Worm (Caenorhabditis elegans) whole organism, young adult: ENCODE results near the gene dagl-2.

Experiments used
- F22D6.2 ChIP-seq: sonication (generic microtip); optimal IDR thresholded peaks from 2 replicates; lab custom pipeline; 2016; ENCODE audit warnings: mild to moderate bottlenecking, missing genetic modification characterization, missing compliant biosample characterization
- F33H1.4 ChIP-seq: fragments of 200-800 bp; sonication (Bioruptor generic); IDR thresholded peaks from 2 replicates; pipeline ENCODE4 v1.3.6; 2022; ENCODE audit warnings: missing genetic modification reagents, missing genetic modification characterization, missing compliant biosample characterization
- K12H6.12 ChIP-seq: fragments of 200-800 bp; sonication (Bioruptor generic); optimal IDR thresholded peaks from 2 replicates; lab custom pipeline; 2018; ENCODE audit warnings: mild to moderate bottlenecking, missing genetic modification characterization, missing compliant biosample characterization
- T26A5.8 ChIP-seq: sonication (generic microtip); optimal IDR thresholded peaks from 2 replicates; lab custom pipeline; 2016; ENCODE audit warnings: missing genetic modification characterization, missing compliant biosample characterization
- Y79H2A.3 ChIP-seq: fragments of 200-800 bp; sonication (Bioruptor generic); conservative IDR thresholded peaks from 2 replicates; pipeline ENCODE4 v1.3.6; 2022; ENCODE audit warnings: missing genetic modification reagents, missing genetic modification characterization, missing compliant biosample characterization
- akir-1 ChIP-seq: fragments of 200-800 bp; sonication (Bioruptor generic); optimal IDR thresholded peaks from 2 replicates; lab custom pipeline; 2018; ENCODE audit warnings: mild to moderate bottlenecking, missing genetic modification characterization, moderate library complexity, missing compliant biosample characterization
- aptf-3 ChIP-seq: fragments of 200-800 bp; sonication (Bioruptor generic); IDR thresholded peaks from 2 replicates; pipeline ENCODE4 v1.3.6; 2022; ENCODE audit warnings: missing genetic modification characterization, missing compliant biosample characterization
- atf-7 ChIP-seq: sonication (generic microtip); optimal IDR thresholded peaks from 2 replicates; lab custom pipeline; 2017; ENCODE audit warnings: mild to moderate bottlenecking, missing genetic modification characterization, missing compliant biosample characterization
- attf-3 ChIP-seq: fragments of 200-800 bp; sonication (Bioruptor generic); conservative IDR thresholded peaks from 2 replicates; pipeline ENCODE4 v1.3.6; 2022; ENCODE audit warnings: missing genetic modification reagents, missing genetic modification characterization, missing compliant biosample characterization
- ceh-27 ChIP-seq: fragments of 200-800 bp; sonication (Bioruptor generic); optimal IDR thresholded peaks from 2 replicates; lab custom pipeline; 2018; ENCODE audit warnings: mild to moderate bottlenecking, missing genetic modification characterization, moderate library complexity, missing compliant biosample characterization
- dox-1 ChIP-seq: fragments of 200-800 bp; sonication (Bioruptor generic); IDR thresholded peaks from 2 replicates; pipeline ENCODE4 v1.3.6; 2022; ENCODE audit warnings: missing genetic modification reagents, missing genetic modification characterization, missing compliant biosample characterization
- dpff-1 ChIP-seq: sonication (generic microtip); optimal IDR thresholded peaks from 2 replicates; lab custom pipeline; 2017; ENCODE audit warnings: mild to moderate bottlenecking, missing genetic modification characterization, missing compliant biosample characterization
- dpl-1 ChIP-seq: fragments of 150-350 bp; optimal IDR thresholded peaks from 2 replicates; lab custom pipeline; 2014; ENCODE audit warnings: missing biosample characterization, missing genetic modification reagents, missing genetic modification characterization
- efl-1 ChIP-seq: fragments of 150-350 bp; optimal IDR thresholded peaks from 2 replicates; lab custom pipeline; 2014; ENCODE audit warnings: missing biosample characterization, missing genetic modification reagents, missing genetic modification characterization
- egl-18 ChIP-seq: fragments of 200-800 bp; sonication (Bioruptor generic); IDR thresholded peaks from 2 replicates; pipeline ENCODE4 v1.3.6; 2022; ENCODE audit warnings: missing genetic modification reagents, missing genetic modification characterization, missing compliant biosample characterization
- ekl-4 ChIP-seq: fragments of 200-800 bp; sonication (Bioruptor generic); IDR thresholded peaks from 2 replicates; pipeline ENCODE4 v1.3.6; 2022; ENCODE audit warnings: missing genetic modification reagents, missing genetic modification characterization, missing compliant biosample characterization
- hmg-1.2 ChIP-seq: fragments of 200-800 bp; sonication (Bioruptor generic); IDR thresholded peaks from 2 replicates; pipeline ENCODE4 v1.3.6; 2022; ENCODE audit warnings: missing genetic modification reagents, missing genetic modification characterization, missing compliant biosample characterization
- lir-1 ChIP-seq: fragments of 200-800 bp; sonication (Bioruptor generic); conservative IDR thresholded peaks from 2 replicates; pipeline ENCODE4 v1.3.6; 2022; ENCODE audit warnings: missing genetic modification reagents, missing genetic modification characterization, missing compliant biosample characterization
- lsl-1 ChIP-seq: fragments of 200-800 bp; sonication (Bioruptor generic); optimal IDR thresholded peaks from 2 replicates; lab custom pipeline; 2018; ENCODE audit warnings: mild to moderate bottlenecking, missing genetic modification characterization, moderate library complexity, missing compliant biosample characterization
- lsy-27 ChIP-seq: sonication (generic microtip); optimal IDR thresholded peaks from 2 replicates; lab custom pipeline; 2017; ENCODE audit warnings: missing genetic modification characterization, mild to moderate bottlenecking, missing compliant biosample characterization, antibody characterized with exemption, missing genotype, borderline replicate concordance; ENCODE audit not compliant: insufficient read depth
- madf-3 ChIP-seq: fragments of 200-800 bp; sonication (Bioruptor generic); IDR thresholded peaks from 2 replicates; pipeline ENCODE4 v1.3.6; 2022; ENCODE audit warnings: missing genetic modification reagents, missing genetic modification characterization, missing compliant biosample characterization
- madf-6 ChIP-seq: fragments of 200-800 bp; sonication (Bioruptor generic); IDR thresholded peaks from 2 replicates; pipeline ENCODE4 v1.3.6; 2022; ENCODE audit warnings: missing genetic modification reagents, missing genetic modification characterization, missing compliant biosample characterization
- mel-28 ChIP-seq: sonication (generic microtip); optimal IDR thresholded peaks from 2 replicates; lab custom pipeline; 2016; ENCODE audit warnings: borderline replicate concordance, mild to moderate bottlenecking, missing genetic modification characterization, missing compliant biosample characterization
- pbrm-1 ChIP-seq: fragments of 200-800 bp; sonication (Bioruptor generic); IDR thresholded peaks from 2 replicates; pipeline ENCODE4 v1.3.6; 2022; ENCODE audit warnings: missing genetic modification reagents, missing genetic modification characterization, missing compliant biosample characterization
- rcor-1 ChIP-seq: fragments of 200-800 bp; sonication (Bioruptor generic); IDR thresholded peaks from 2 replicates; pipeline ENCODE4 v1.3.6; 2022; ENCODE audit warnings: missing genetic modification reagents, missing genetic modification characterization, missing compliant biosample characterization
- sdz-38 ChIP-seq: sonication (generic microtip); optimal IDR thresholded peaks from 2 replicates; lab custom pipeline; 2016; ENCODE audit warnings: missing genotype, missing genetic modification characterization, missing compliant biosample characterization
- snpc-1.1 ChIP-seq: sonication (generic microtip); optimal IDR thresholded peaks from 2 replicates; lab custom pipeline; 2017; ENCODE audit warnings: missing genetic modification characterization, mild to moderate bottlenecking, missing compliant biosample characterization, antibody characterized with exemption, moderate library complexity, missing genotype, missing genetic modification reagents; ENCODE audit not compliant: insufficient read depth
- tbx-9 ChIP-seq: sonication (generic microtip); optimal IDR thresholded peaks from 2 replicates; lab custom pipeline; 2016; ENCODE audit warnings: borderline replicate concordance, missing genetic modification characterization, inconsistent platforms, missing compliant biosample characterization
- xnd-1 ChIP-seq: sonication (generic microtip); optimal IDR thresholded peaks from 2 replicates; lab custom pipeline; 2016; ENCODE audit warnings: missing genotype, missing genetic modification reagents, missing genetic modification characterization, missing compliant biosample characterization
- zfh-2 ChIP-seq: fragments of 200-800 bp; sonication (Bioruptor generic); conservative IDR thresholded peaks from 2 replicates; pipeline ENCODE4 v1.3.6; 2022; ENCODE audit warnings: missing genetic modification reagents, missing genetic modification characterization, missing compliant biosample characterization
- zim-3 ChIP-seq: sonication (generic microtip); optimal IDR thresholded peaks from 2 replicates; lab custom pipeline; 2017; ENCODE audit warnings: mild to moderate bottlenecking, missing genetic modification characterization, moderate library complexity, missing compliant biosample characterization
- ztf-25 ChIP-seq: fragments of 200-800 bp; sonication (Bioruptor generic); IDR thresholded peaks from 2 replicates; pipeline ENCODE4 v1.3.6; 2022; ENCODE audit warnings: missing genetic modification reagents, missing genetic modification characterization, missing compliant biosample characterization
- ztf-28 ChIP-seq: fragments of 200-800 bp; sonication (Bioruptor generic); IDR thresholded peaks from 2 replicates; pipeline ENCODE4 v1.3.6; 2022; ENCODE audit warnings: missing genetic modification reagents, missing genetic modification characterization, missing compliant biosample characterization
- ztf-3 ChIP-seq: fragments of 200-800 bp; sonication (Bioruptor generic); optimal IDR thresholded peaks from 2 replicates; lab custom pipeline; 2018; ENCODE audit warnings: mild to moderate bottlenecking, missing genetic modification characterization, missing compliant biosample characterization
- ztf-6 ChIP-seq: fragments of 200-800 bp; sonication (Bioruptor generic); IDR thresholded peaks from 2 replicates; pipeline ENCODE4 v1.3.6; 2022; ENCODE audit warnings: missing genetic modification reagents, missing genetic modification characterization, missing compliant biosample characterization

The dagl-2 gene

DNA sequence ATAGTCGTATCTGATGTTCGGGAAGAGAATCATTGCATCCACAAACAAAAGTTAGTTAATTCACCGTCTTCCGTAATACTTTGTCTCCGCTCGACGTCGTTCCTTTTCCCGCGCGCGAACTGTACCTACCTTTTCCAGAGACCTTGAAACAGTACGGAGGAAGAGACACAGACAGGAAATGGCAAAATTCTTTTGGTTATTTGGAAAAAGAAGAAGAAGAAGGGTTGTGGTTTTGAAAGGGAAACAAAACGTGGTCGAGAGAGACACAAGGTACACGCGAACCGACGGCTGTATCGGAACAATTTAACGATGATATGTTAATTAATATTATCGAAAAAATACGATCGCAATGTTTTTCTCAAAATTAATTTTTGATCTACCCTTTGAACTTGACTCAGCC lies 33.1 kb downstream of the dagl-2 start:
- no peak for TF ChIP-seq F33H1.4 (GFP tag; lab: Robert Waterston, UW)
- no peak for TF ChIP-seq ztf-25
- no peak for TF ChIP-seq akir-1 (GFP tag; lab: Kevin White, UChicago)
- TF ChIP-seq F22D6.2 (tag; lab: Kevin White, UChicago) = no peak
- no peak for TF ChIP-seq zfh-2 (GFP tag; lab: Robert Waterston, UW)
- TF ChIP-seq efl-1 = no peak
- TF ChIP-seq zim-3 (tag; lab: Kevin White, UChicago) = no peak
- TF ChIP-seq K12H6.12 (tag; lab: Kevin White, UChicago) = no peak
- TF ChIP-seq snpc-1.1 (tag; lab: Kevin White, UChicago) = no peak
- no peak for TF ChIP-seq pbrm-1 (GFP tag; lab: Robert Waterston, UW)
- no peak for TF ChIP-seq ztf-6 (GFP tag; lab: Robert Waterston, UW)
- no peak for TF ChIP-seq lsy-27 (tag; lab: Kevin White, UChicago)
- no peak for TF ChIP-seq madf-3 (GFP tag; lab: Robert Waterston, UW)
- TF ChIP-seq ekl-4 = no peak
- TF ChIP-seq ztf-3 (GFP tag; lab: Kevin White, UChicago) = no peak
- TF ChIP-seq egl-18 (GFP tag; lab: Robert Waterston, UW) = no peak
- TF ChIP-seq T26A5.8 (tag; lab: Kevin White, UChicago) = no peak
- TF ChIP-seq dpff-1 (tag; lab: Kevin White, UChicago) = no peak
- no peak for TF ChIP-seq dpl-1 (GFP tag; lab: Kevin White, UChicago)
- TF ChIP-seq tbx-9 (tag; lab: Kevin White, UChicago) = no peak

DNA sequence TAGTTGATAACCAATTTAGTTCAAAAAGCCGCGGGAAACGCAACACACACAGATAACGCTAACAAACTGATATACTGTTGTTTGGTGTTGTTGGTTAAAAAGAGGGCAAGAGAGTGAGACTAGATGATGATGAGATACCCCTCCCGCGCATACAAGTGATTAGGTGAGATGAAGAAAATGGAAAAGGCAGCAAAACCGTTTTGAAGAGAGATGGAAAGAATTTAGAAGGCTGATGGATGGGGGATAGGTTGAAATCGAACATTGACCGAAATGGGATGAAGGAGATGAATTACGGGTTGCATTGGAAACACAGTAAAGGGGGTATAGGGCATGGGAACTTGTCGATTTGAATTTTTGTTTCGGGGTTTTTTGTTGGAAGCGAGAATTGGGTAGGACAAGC lies 34.3 kb downstream of the dagl-2 start:
- no peak for TF ChIP-seq efl-1
- TF ChIP-seq sdz-38 = no peak
- no peak for TF ChIP-seq ekl-4
- TF ChIP-seq hmg-1.2 (GFP tag; lab: Robert Waterston, UW) = no peak
- no peak for TF ChIP-seq mel-28

DNA sequence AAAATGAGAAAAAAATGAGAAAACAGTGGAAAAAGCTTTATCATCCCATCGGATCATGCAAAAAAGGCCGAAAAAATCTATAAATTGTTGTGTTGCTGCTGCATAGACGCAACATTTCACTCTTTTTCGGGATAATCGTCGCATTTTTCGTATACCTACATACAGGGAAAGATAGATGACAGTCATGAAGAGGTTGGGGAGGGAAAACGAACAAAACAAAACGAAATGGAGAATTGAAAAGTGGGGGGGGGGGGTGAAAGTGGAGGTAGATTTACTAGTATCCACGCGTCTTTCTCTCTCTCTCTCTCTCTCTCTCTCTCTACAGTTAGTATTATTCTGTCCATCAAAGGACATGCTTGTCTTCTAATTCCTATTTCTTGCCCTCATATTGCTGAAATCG lies 38.6 kb downstream of the dagl-2 start:
- TF ChIP-seq ztf-28 (GFP tag; lab: Robert Waterston, UW) = no peak
- no peak for TF ChIP-seq xnd-1 (tag; lab: Kevin White, UChicago)
- TF ChIP-seq attf-3 = no peak
- TF ChIP-seq Y79H2A.3 (GFP tag; lab: Robert Waterston, UW) = no peak
- no peak for TF ChIP-seq dox-1 (GFP tag; lab: Robert Waterston, UW)
- no peak for TF ChIP-seq lir-1 (GFP tag; lab: Robert Waterston, UW)
- TF ChIP-seq atf-7 (tag; lab: Kevin White, UChicago) = no peak
- no peak for TF ChIP-seq lsl-1 (GFP tag; lab: Kevin White, UChicago)
- TF ChIP-seq rcor-1 (GFP tag; lab: Robert Waterston, UW) = no peak
- TF ChIP-seq F33H1.4 (GFP tag; lab: Robert Waterston, UW) = no peak
- TF ChIP-seq madf-6 = no peak

DNA sequence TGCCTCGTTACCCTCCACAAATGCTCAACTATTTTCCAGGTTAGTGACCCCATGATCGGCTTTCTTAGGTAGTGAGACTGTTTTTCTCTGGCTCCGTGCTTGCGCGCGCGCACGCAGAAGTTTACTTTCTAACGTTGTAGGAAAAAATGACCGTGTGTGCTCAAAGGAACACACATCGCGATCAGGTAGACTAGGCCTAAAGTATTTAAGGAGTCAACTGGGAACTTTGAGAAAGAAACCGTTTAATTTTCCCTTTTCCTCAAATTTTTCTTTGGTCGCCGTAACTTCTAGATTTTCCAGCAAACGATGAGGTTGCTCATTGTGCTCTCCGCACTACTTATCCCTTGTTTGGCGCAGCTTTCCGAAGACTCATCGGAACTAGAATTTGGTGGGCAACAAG lies 42.7 kb downstream of the dagl-2 start, which contains the start of gene idpp-1:
idpp-1 (plus strand) TSS at position 301 of the 400 bp plus-strand sequence.
- no peak for TF ChIP-seq ceh-27 (GFP tag; lab: Kevin White, UChicago)
- TF ChIP-seq attf-3 = no peak
- TF ChIP-seq aptf-3 (GFP tag; lab: Robert Waterston, UW) = no peak
